Worm (Caenorhabditis elegans) whole organism, L4 larva: ENCODE measurements around the gene R09A8.2.

Experiments
- F26F4.8 ChIP-seq: fragments of 200-800 bp; sonication (Bioruptor generic); conservative IDR thresholded peaks from 2 replicates; pipeline ENCODE4 v1.3.6; 2022; ENCODE audit warnings: missing genetic modification characterization, missing compliant biosample characterization
- T20F7.1 ChIP-seq: fragments of 200-800 bp; sonication (Bioruptor generic); optimal IDR thresholded peaks from 2 replicates; lab custom pipeline; 2018; ENCODE audit warnings: mild to moderate bottlenecking, missing genetic modification characterization, missing compliant biosample characterization
- T26A8.4 ChIP-seq: fragments of 200-800 bp; sonication (Bioruptor generic); IDR thresholded peaks from 2 replicates; pipeline ENCODE4 v1.3.6; 2022; ENCODE audit warnings: missing genetic modification characterization, missing compliant biosample characterization
- Y105C5A.15 ChIP-seq: fragments of 200-800 bp; sonication (Bioruptor generic); IDR thresholded peaks from 2 replicates; pipeline ENCODE4 v1.3.6; 2022; ENCODE audit warnings: missing genetic modification characterization, missing compliant biosample characterization
- Y5F2A.4 ChIP-seq: fragments of 200-800 bp; sonication (Bioruptor generic); optimal IDR thresholded peaks from 2 replicates; lab custom pipeline; 2018; ENCODE audit warnings: mild to moderate bottlenecking, missing genetic modification characterization, missing compliant biosample characterization
- ZK337.2 ChIP-seq: fragments of 200-800 bp; sonication (Bioruptor generic); IDR thresholded peaks from 2 replicates; pipeline ENCODE4 v1.3.6; 2022; ENCODE audit warnings: missing genetic modification reagents, missing genetic modification characterization, missing compliant biosample characterization
- ama-1 ChIP-seq: fragments of 150-350 bp; optimal IDR thresholded peaks from 2 replicates; lab custom pipeline; 2014; ENCODE audit warnings: inconsistent platforms, mixed read lengths
- attf-4 ChIP-seq: sonication (generic microtip); optimal IDR thresholded peaks from 3 replicates; lab custom pipeline; 2017; ENCODE audit warnings: missing biosample characterization, missing genetic modification characterization
- ceh-62 ChIP-seq: sonication (generic microtip); optimal IDR thresholded peaks from 2 replicates; lab custom pipeline; 2017; ENCODE audit warnings: missing biosample characterization, missing genetic modification characterization
- ctbp-1 ChIP-seq: fragments of 200-800 bp; sonication (Bioruptor generic); IDR thresholded peaks from 2 replicates; pipeline ENCODE4 v1.3.6; 2022; ENCODE audit warnings: missing genetic modification reagents, missing genetic modification characterization, missing compliant biosample characterization
- daf-16 ChIP-seq, 3 experiments: sonication (generic microtip); optimal IDR thresholded peaks; 2 replicates each; lab custom pipeline; 2016 to 2017; ENCODE audit warnings: missing genetic modification characterization in 3 of 3, missing genetic modification reagents in 3 of 3, mild to moderate bottlenecking in 2 of 3, missing compliant biosample characterization in 2 of 3, missing biosample characterization in 1 of 3, moderate library complexity in 1 of 3
- daf-19 ChIP-seq: fragments of 200-800 bp; sonication (Bioruptor generic); conservative IDR thresholded peaks from 2 replicates; pipeline ENCODE4 v1.3.6; 2022; ENCODE audit warnings: missing genetic modification characterization, missing compliant biosample characterization
- dmd-6 ChIP-seq: fragments of 200-800 bp; sonication (Bioruptor generic); IDR thresholded peaks from 2 replicates; pipeline ENCODE4 v1.3.6; 2022; ENCODE audit warnings: missing genetic modification reagents, missing genetic modification characterization, missing compliant biosample characterization
- dpl-1 ChIP-seq: fragments of 150-350 bp; optimal IDR thresholded peaks from 2 replicates; lab custom pipeline; 2014; ENCODE audit warnings: missing biosample characterization, missing genetic modification reagents, missing genetic modification characterization
- dve-1 ChIP-seq: sonication (generic microtip); optimal IDR thresholded peaks from 2 replicates; lab custom pipeline; 2017; ENCODE audit warnings: antibody characterized with exemption, mild to moderate bottlenecking, missing genetic modification characterization, missing compliant biosample characterization; ENCODE audit not compliant: insufficient read depth
- fkh-10 ChIP-seq: fragments of 150-350 bp; optimal IDR thresholded peaks from 2 replicates; lab custom pipeline; 2014; ENCODE audit warnings: missing biosample characterization, missing genetic modification reagents, missing genetic modification characterization
- fos-1 ChIP-seq: fragments of 150-350 bp; optimal IDR thresholded peaks from 2 replicates; lab custom pipeline; 2014; ENCODE audit warnings: missing biosample characterization, missing genetic modification characterization
- gei-8 ChIP-seq: fragments of 200-800 bp; sonication (Bioruptor generic); optimal IDR thresholded peaks from 2 replicates; lab custom pipeline; 2018; ENCODE audit warnings: mild to moderate bottlenecking, missing genetic modification characterization, missing compliant biosample characterization
- hif-1 ChIP-seq, 2 experiments: sonication (generic microtip); optimal IDR thresholded peaks; 2 replicates each; lab custom pipeline; 2016 to 2017; ENCODE audit warnings: missing compliant biosample characterization in 2 of 2, missing genetic modification characterization in 2 of 2, missing genetic modification reagents in 2 of 2, missing genotype in 2 of 2, mild to moderate bottlenecking in 1 of 2
- hlh-11 ChIP-seq: fragments of 200-800 bp; sonication (Bioruptor generic); optimal IDR thresholded peaks from 2 replicates; lab custom pipeline; 2018; ENCODE audit warnings: mild to moderate bottlenecking, missing genetic modification characterization, missing compliant biosample characterization
- hmg-1.1 ChIP-seq: fragments of 200-800 bp; sonication (Bioruptor generic); IDR thresholded peaks from 2 replicates; pipeline ENCODE4 v1.3.6; 2022; ENCODE audit warnings: missing genetic modification reagents, missing genetic modification characterization, missing compliant biosample characterization
- lin-1 ChIP-seq: fragments of 200-800 bp; sonication (Bioruptor generic); IDR thresholded peaks from 2 replicates; pipeline ENCODE4 v1.3.6; 2022; ENCODE audit warnings: missing genetic modification reagents, missing genetic modification characterization, missing compliant biosample characterization
- lin-29 ChIP-seq: fragments of 200-800 bp; sonication (Bioruptor generic); IDR thresholded peaks from 2 replicates; pipeline ENCODE4 v1.3.6; 2022; ENCODE audit warnings: missing genetic modification reagents, missing genetic modification characterization, missing compliant biosample characterization
- lin-39 ChIP-seq: fragments of 150-350 bp; optimal IDR thresholded peaks from 2 replicates; lab custom pipeline; 2014; ENCODE audit warnings: missing biosample characterization, missing genetic modification reagents, missing genetic modification characterization
- lir-3 ChIP-seq: sonication (generic microtip); optimal IDR thresholded peaks from 2 replicates; lab custom pipeline; 2016; ENCODE audit warnings: mild to moderate bottlenecking, missing genetic modification characterization, missing compliant biosample characterization
- mdl-1 ChIP-seq, 2 experiments: fragments of 150-350 bp in 1 of 2; sonication (generic microtip) in 1 of 2; optimal IDR thresholded peaks; 2 replicates each; lab custom pipeline; 2014 to 2017; ENCODE audit warnings: missing biosample characterization in 2 of 2, missing genetic modification characterization in 2 of 2
- mdt-29 ChIP-seq: fragments of 200-800 bp; sonication (Bioruptor generic); IDR thresholded peaks from 2 replicates; pipeline ENCODE4 v1.3.6; 2022; ENCODE audit warnings: missing genetic modification reagents, missing genetic modification characterization, missing compliant biosample characterization
- mep-1 ChIP-seq: fragments of 150-350 bp; sonication (generic microtip); optimal IDR thresholded peaks from 3 replicates; lab custom pipeline; 2014; ENCODE audit warnings: missing biosample characterization, missing genetic modification characterization
- nhr-10 ChIP-seq: fragments of 150-350 bp; optimal IDR thresholded peaks from 2 replicates; lab custom pipeline; 2014; ENCODE audit warnings: missing biosample characterization, missing genetic modification characterization
- nhr-11 ChIP-seq: fragments of 150-350 bp; optimal IDR thresholded peaks from 2 replicates; lab custom pipeline; 2014; ENCODE audit warnings: missing biosample characterization, missing genetic modification characterization
- nhr-25 ChIP-seq: sonication (generic microtip); optimal IDR thresholded peaks from 2 replicates; lab custom pipeline; 2017; ENCODE audit warnings: missing genetic modification characterization, mild to moderate bottlenecking, missing compliant biosample characterization, antibody characterized with exemption, moderate library complexity, borderline replicate concordance; ENCODE audit not compliant: insufficient read depth
- nhr-41 ChIP-seq: fragments of 200-800 bp; sonication (Bioruptor generic); IDR thresholded peaks from 2 replicates; pipeline ENCODE4 v1.3.6; 2022; ENCODE audit warnings: missing genetic modification reagents, missing genetic modification characterization, missing compliant biosample characterization
- nhr-42 ChIP-seq: fragments of 200-800 bp; sonication (Bioruptor generic); IDR thresholded peaks from 2 replicates; pipeline ENCODE4 v1.3.6; 2022; ENCODE audit warnings: missing genetic modification characterization, missing compliant biosample characterization
- nhr-76 ChIP-seq: fragments of 150-350 bp; optimal IDR thresholded peaks from 2 replicates; lab custom pipeline; 2014; ENCODE audit warnings: missing biosample characterization, missing genetic modification characterization
- saeg-2 ChIP-seq: fragments of 200-800 bp; sonication (Bioruptor generic); IDR thresholded peaks from 2 replicates; pipeline ENCODE4 v1.3.6; 2022; ENCODE audit warnings: missing genetic modification reagents, missing genetic modification characterization, missing compliant biosample characterization
- sdz-12 ChIP-seq: fragments of 200-800 bp; sonication (Bioruptor generic); optimal IDR thresholded peaks from 2 replicates; lab custom pipeline; 2018; ENCODE audit warnings: mild to moderate bottlenecking, missing genetic modification characterization, missing compliant biosample characterization
- skn-1 ChIP-seq: fragments of 150-350 bp; optimal IDR thresholded peaks from 2 replicates; lab custom pipeline; 2014; ENCODE audit warnings: missing biosample characterization, missing genetic modification characterization
- snpc-4 ChIP-seq: fragments of 150-350 bp; optimal IDR thresholded peaks from 2 replicates; lab custom pipeline; 2014; ENCODE audit warnings: missing biosample characterization, missing genetic modification characterization
- spr-1 ChIP-seq: sonication (generic microtip); optimal IDR thresholded peaks from 2 replicates; lab custom pipeline; 2016; ENCODE audit warnings: mild to moderate bottlenecking, missing genetic modification characterization, missing compliant biosample characterization
- spr-3 ChIP-seq: fragments of 200-800 bp; sonication (Bioruptor generic); optimal IDR thresholded peaks from 2 replicates; lab custom pipeline; 2018; ENCODE audit warnings: mild to moderate bottlenecking, missing genetic modification characterization, missing compliant biosample characterization
- tag-97 ChIP-seq: fragments of 200-800 bp; sonication (Bioruptor generic); IDR thresholded peaks from 2 replicates; pipeline ENCODE4 v1.3.6; 2022; ENCODE audit warnings: missing genetic modification characterization, missing compliant biosample characterization
- tra-1 ChIP-seq: fragments of 200-800 bp; sonication (Bioruptor generic); IDR thresholded peaks from 2 replicates; pipeline ENCODE4 v1.3.6; 2022; ENCODE audit warnings: missing genetic modification reagents, missing genetic modification characterization, missing compliant biosample characterization
- unc-39 ChIP-seq: sonication (generic microtip); optimal IDR thresholded peaks from 2 replicates; lab custom pipeline; 2017; ENCODE audit warnings: missing biosample characterization, missing genetic modification characterization
- unc-62 ChIP-seq, 3 experiments: fragments of 150-350 bp in 1 of 3; sonication (generic microtip); optimal IDR thresholded peaks in 2 of 3; peaks in 1 of 3; 1 replicate in 1 of 3; 2 replicates in 2 of 3; lab custom pipeline; 2014 to 2017; ENCODE audit warnings: missing biosample characterization in 3 of 3, missing genetic modification characterization in 3 of 3, missing genetic modification reagents in 3 of 3, missing genotype in 1 of 3
- vab-7 ChIP-seq: fragments of 200-800 bp; sonication (Bioruptor generic); IDR thresholded peaks from 2 replicates; pipeline ENCODE4 v1.3.6; 2022; ENCODE audit warnings: missing genetic modification reagents, missing genetic modification characterization, missing compliant biosample characterization
- zfp-2 ChIP-seq: sonication (generic microtip); optimal IDR thresholded peaks from 2 replicates; lab custom pipeline; 2016; ENCODE audit warnings: mild to moderate bottlenecking, missing genetic modification characterization, missing compliant biosample characterization
- zip-11 ChIP-seq: fragments of 200-800 bp; sonication (Bioruptor generic); IDR thresholded peaks from 2 replicates; pipeline ENCODE4 v1.3.6; 2022; ENCODE audit warnings: missing genetic modification characterization, missing compliant biosample characterization

R09A8.2 gene

DNA sequence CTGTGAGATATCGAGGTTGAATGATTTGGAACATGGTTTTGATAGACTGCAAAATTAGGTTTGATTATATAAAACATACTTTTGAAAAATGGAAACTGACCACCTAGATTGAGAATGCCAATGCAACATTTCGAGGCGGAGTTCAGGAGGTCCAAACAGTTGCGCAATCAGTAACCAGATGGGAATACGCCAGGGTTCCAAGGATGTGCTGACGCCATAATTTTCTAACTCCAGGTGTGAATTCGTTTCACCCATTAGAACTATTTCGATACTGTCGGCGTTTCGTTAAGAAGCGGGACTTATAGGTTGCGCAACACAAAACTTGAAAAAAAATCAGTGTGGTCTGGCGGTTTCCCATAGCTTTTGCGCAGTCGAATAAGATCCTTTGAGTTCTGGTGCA lies 40.5 kb downstream of the R09A8.2 start, which contains the start of gene C02B4.3:
Gene C02B4.3 (minus strand): TSS at position 34 of the 400 bp plus-strand sequence.
- no peak for TF ChIP-seq saeg-2 (GFP tag; lab: Robert Waterston, UW)
- no peak for TF ChIP-seq gei-8
- peak in 1 of 2 experiments; percentile 59 for TF ChIP-seq unc-62 (GFP tag; optimal IDR thresholded peaks at IDR 0.05 in 1 of 2; lab: Kevin White, UChicago)
- no peak for TF ChIP-seq unc-62 (tag; optimal IDR thresholded peaks at IDR 0.05; lab: Kevin White, UChicago)

ce11 chrX:12661091-12661526 lies 41.8 kb downstream of the R09A8.2 start:
- TF ChIP-seq dve-1 (tag; lab: Kevin White, UChicago) (peak; percentile 63), lin-39 (tag; lab: Kevin White, UChicago) (no peak), tag-97 (GFP tag; lab: Robert Waterston, UW) (no peak), snpc-4 (tag; lab: Kevin White, UChicago) (no peak), T26A8.4 (peak; percentile 80), spr-3 (GFP tag; lab: Kevin White, UChicago) (peak; percentile 85), daf-16 (GFP tag; optimal IDR thresholded peaks at IDR 0.05; lab: Kevin White, UChicago) (peak; percentile 66 to 88), daf-16 (tag; optimal IDR thresholded peaks at IDR 0.05; lab: Kevin White, UChicago) (peak; percentile 78), nhr-11 (tag; lab: Kevin White, UChicago) (no peak), lin-1 (GFP tag; lab: Robert Waterston, UW) (no peak; the same call in 1 of the 2 replicates), Y105C5A.15 (GFP tag; lab: Robert Waterston, UW) (peak; percentile 77; the same call in 1 of the 2 replicates), fkh-10 (GFP tag; lab: Kevin White, UChicago) (no peak), zip-11 (GFP tag; lab: Robert Waterston, UW) (peak; percentile 57; the same call in 1 of the 2 replicates), nhr-25 (tag; lab: Kevin White, UChicago) (no peak), F26F4.8 (GFP tag; lab: Robert Waterston, UW) (peak; percentile 70), fos-1 (tag; lab: Kevin White, UChicago) (no peak), hlh-11 (tag; lab: Kevin White, UChicago) (peak; percentile 73), dpl-1 (GFP tag; lab: Kevin White, UChicago) (no peak), vab-7 (peak; percentile 68; the same call in 1 of the 2 replicates), mdl-1 (tag; optimal IDR thresholded peaks at IDR 0.05; lab: Kevin White, UChicago) (peak; percentile 44 to 66), lir-3 (peak; percentile 61), T20F7.1 (GFP tag; lab: Kevin White, UChicago) (peak; percentile 29), sdz-12 (GFP tag; lab: Kevin White, UChicago) (peak; percentile 0), Y5F2A.4 (GFP tag; lab: Kevin White, UChicago) (peak; percentile 40), gei-8 (peak; percentile 73), nhr-10 (tag; lab: Kevin White, UChicago) (no peak), ceh-62 (no peak), nhr-41 (no peak), spr-1 (tag; lab: Kevin White, UChicago) (peak; percentile 69), hif-1 (tag; optimal IDR thresholded peaks at IDR 0.05; lab: Kevin White, UChicago) (peak in 1 of 2 experiments; percentile 72), tra-1 (GFP tag; lab: Robert Waterston, UW) (peak; percentile 72), ctbp-1 (GFP tag; lab: Robert Waterston, UW) (peak; percentile 83), hmg-1.1 (GFP tag; lab: Robert Waterston, UW) (peak; percentile 92), mep-1 (peak; percentile 74), skn-1 (no peak), unc-39 (no peak), nhr-42 (GFP tag; lab: Robert Waterston, UW) (peak; percentile 72), nhr-76 (tag; lab: Kevin White, UChicago) (no peak), daf-19 (peak; percentile 61), unc-62 (GFP tag; optimal IDR thresholded peaks at IDR 0.05 in 1 of 2; lab: Kevin White, UChicago) (peak in 1 of 2 experiments; percentile 97), unc-62 (tag; optimal IDR thresholded peaks at IDR 0.05; lab: Kevin White, UChicago) (no peak), ama-1 (no peak), zfp-2 (tag; lab: Kevin White, UChicago) (peak; percentile 44), ZK337.2 (peak; percentile 38; the same call in 1 of the 2 replicates), attf-4 (tag; lab: Kevin White, UChicago) (no peak), dmd-6 (peak; percentile 57), lin-29 (GFP tag; lab: Robert Waterston, UW) (peak; percentile 50; the same call in 1 of the 2 replicates), mdt-29 (no peak)
